Fruit fly (Drosophila melanogaster): ENCODE measurements around the gene mRpL38.

- TF ChIP-seq CG2129 (GFP tag; IDR thresholded peaks at IDR 0.05; ENCODE audit: partially characterized antibody) = no peak
- no peak for TF ChIP-seq Hr78 (GFP tag; optimal IDR thresholded peaks at IDR 0.05)
- TF ChIP-seq zfh1 (GFP tag; IDR thresholded peaks at IDR 0.05) = no peak
- TF ChIP-seq CG11398 (GFP tag; optimal IDR thresholded peaks at IDR 0.05) = no peak
- TF ChIP-seq seq (GFP tag; IDR thresholded peaks at IDR 0.05) = 0 out of 2 replicates have a peak, but pooled peaks have one; percentile 18
- no peak for TF ChIP-seq Scr (GFP tag; IDR thresholded peaks at IDR 0.05; ENCODE audit: partially characterized antibody)
- no peak for TF ChIP-seq CG12769 (tag; optimal IDR thresholded peaks at IDR 0.05)
- no peak for TF ChIP-seq CG2120 (GFP tag; optimal IDR thresholded peaks at IDR 0.05)
- TF ChIP-seq D (optimal IDR thresholded peaks at IDR 0.05) = no peak
- no peak for TF ChIP-seq D (GFP tag; optimal IDR thresholded peaks at IDR 0.05)
- no peak for TF ChIP-seq CTCF (GFP tag; optimal IDR thresholded peaks at IDR 0.05)
- no peak for TF ChIP-seq HLH4C (GFP tag; IDR thresholded peaks at IDR 0.05; ENCODE audit: partially characterized antibody)
- TF ChIP-seq Trl (optimal IDR thresholded peaks at IDR 0.05) = no peak
- no peak for TF ChIP-seq Trl (GFP tag; optimal IDR thresholded peaks at IDR 0.05)
- TF ChIP-seq sisA (GFP tag; IDR thresholded peaks at IDR 0.05) = no peak
Measured at dm6 chrX:14266075-14266474, 40.0 kb downstream of the mRpL38 start, which contains the start of the genes CG13404 and na.

Measured in whole organism, embryonic.